Worm (Caenorhabditis elegans): ENCODE data around the gene unc-104.

unc-104 gene

DNA sequence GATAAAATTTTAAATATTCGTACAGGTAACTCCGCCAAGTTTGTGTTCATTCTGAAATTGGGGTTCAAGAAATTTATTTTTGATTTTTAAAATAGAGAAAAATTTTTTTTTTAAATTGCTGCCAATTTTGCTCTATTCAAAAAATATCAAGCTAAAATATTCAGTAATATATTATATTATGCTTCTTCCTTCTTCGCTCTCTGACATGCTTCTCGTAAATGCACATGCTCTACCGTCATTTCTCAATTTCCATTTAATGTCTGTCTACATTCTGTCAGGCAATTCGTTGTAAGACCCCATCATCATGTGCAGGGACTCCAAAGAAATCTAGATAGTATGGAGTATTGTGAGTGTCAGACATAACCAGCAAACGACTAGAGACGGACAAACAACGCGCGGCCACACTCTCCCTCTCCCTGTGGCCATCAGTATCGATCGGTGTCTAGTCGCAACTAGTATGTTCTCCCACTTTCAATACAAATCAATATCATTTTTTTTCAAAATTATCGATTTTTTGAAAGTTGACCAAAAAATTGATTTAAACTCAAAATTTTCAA is 43.5 kb upstream of the unc-104 start, which contains the start of the genes malt-1 and ceh-38 (continued):
- TF ChIP-seq ceh-88 (GFP tag; IDR thresholded peaks at IDR 0.05) = peak; percentile 84
- no peak for TF ChIP-seq Y116A8C.19 (tag; optimal IDR thresholded peaks at IDR 0.05; ENCODE audit: borderline replicate concordance)
- TF ChIP-seq hlh-4 (tag; optimal IDR thresholded peaks at IDR 0.05) = no peak
- peak; percentile 94 for TF ChIP-seq fos-1 (tag; optimal IDR thresholded peaks at IDR 0.05)
- TF ChIP-seq ets-5 (GFP tag; IDR thresholded peaks at IDR 0.05) = no peak
- TF ChIP-seq tlp-1 (tag; optimal IDR thresholded peaks at IDR 0.05) = no peak
- TF ChIP-seq nhr-237 (tag; optimal IDR thresholded peaks at IDR 0.05) = peak; percentile 90
- TF ChIP-seq dpl-1 (GFP tag; optimal IDR thresholded peaks at IDR 0.05) = peak; percentile 76 to 85 (median 84)
- TF ChIP-seq fkh-10 (GFP tag; optimal IDR thresholded peaks at IDR 0.05) = peak; percentile 84
- TF ChIP-seq nhr-12 (tag; optimal IDR thresholded peaks at IDR 0.05) = no peak
- peak; percentile 85 for TF ChIP-seq aha-1 (tag; optimal IDR thresholded peaks at IDR 0.05)
- peak; percentile 88 to 92 for TF ChIP-seq lin-35 (GFP tag; optimal IDR thresholded peaks at IDR 0.05)
- peak; percentile 32 for TF ChIP-seq unc-130 (tag; optimal IDR thresholded peaks at IDR 0.05)
- TF ChIP-seq dsc-1 (tag; optimal IDR thresholded peaks at IDR 0.05) = peak; percentile 92
- TF ChIP-seq nhr-77 (tag; optimal IDR thresholded peaks at IDR 0.05) = peak; percentile 96
- TF ChIP-seq mdl-1 (tag; optimal IDR thresholded peaks at IDR 0.05) = peak; percentile 77 to 97
- TF ChIP-seq C16A3.4 (tag; optimal IDR thresholded peaks at IDR 0.05) = peak; percentile 97
- TF ChIP-seq F16B12.6 (tag; optimal IDR thresholded peaks at IDR 0.05) = peak; percentile 64
- no peak for TF ChIP-seq ces-1 (GFP tag; optimal IDR thresholded peaks at IDR 0.05)
- TF ChIP-seq fkh-4 (tag; optimal IDR thresholded peaks at IDR 0.05; ENCODE audit: borderline replicate concordance) = peak; percentile 67
- peak; percentile 93 for TF ChIP-seq irx-1 (tag; optimal IDR thresholded peaks at IDR 0.05)
- TF ChIP-seq nhr-90 (tag; optimal IDR thresholded peaks at IDR 0.05; ENCODE audit: poor library complexity) = peak; percentile 89
- no peak for TF ChIP-seq efl-3 (GFP tag; optimal IDR thresholded peaks at IDR 0.05)
- TF ChIP-seq unc-98 (GFP tag; IDR thresholded peaks at IDR 0.05) = 0 out of 2 replicates have a peak, but pooled peaks have one; percentile 4
- peak; percentile 96 to 98 for TF ChIP-seq lsy-2 (tag; optimal IDR thresholded peaks at IDR 0.05)
- peak; percentile 97 for TF ChIP-seq nhr-85 (tag)
- peak; percentile 95 for TF ChIP-seq rnt-1 (tag; optimal IDR thresholded peaks at IDR 0.05)
- TF ChIP-seq isw-1 (GFP tag; IDR thresholded peaks at IDR 0.05) = peak; percentile 89
- peak; percentile 93 for TF ChIP-seq snpc-4 (tag; optimal IDR thresholded peaks at IDR 0.05)
- TF ChIP-seq egl-13 (tag; optimal IDR thresholded peaks at IDR 0.05) = peak; percentile 88
- TF ChIP-seq nhr-20 (tag; optimal IDR thresholded peaks at IDR 0.05) = peak; percentile 96
- TF ChIP-seq efl-1 (optimal IDR thresholded peaks at IDR 0.05) = peak; percentile 90 to 94
- peak; percentile 77 to 98 for TF ChIP-seq efl-1 (GFP tag; optimal IDR thresholded peaks at IDR 0.05 in 1 of 2)

DNA sequence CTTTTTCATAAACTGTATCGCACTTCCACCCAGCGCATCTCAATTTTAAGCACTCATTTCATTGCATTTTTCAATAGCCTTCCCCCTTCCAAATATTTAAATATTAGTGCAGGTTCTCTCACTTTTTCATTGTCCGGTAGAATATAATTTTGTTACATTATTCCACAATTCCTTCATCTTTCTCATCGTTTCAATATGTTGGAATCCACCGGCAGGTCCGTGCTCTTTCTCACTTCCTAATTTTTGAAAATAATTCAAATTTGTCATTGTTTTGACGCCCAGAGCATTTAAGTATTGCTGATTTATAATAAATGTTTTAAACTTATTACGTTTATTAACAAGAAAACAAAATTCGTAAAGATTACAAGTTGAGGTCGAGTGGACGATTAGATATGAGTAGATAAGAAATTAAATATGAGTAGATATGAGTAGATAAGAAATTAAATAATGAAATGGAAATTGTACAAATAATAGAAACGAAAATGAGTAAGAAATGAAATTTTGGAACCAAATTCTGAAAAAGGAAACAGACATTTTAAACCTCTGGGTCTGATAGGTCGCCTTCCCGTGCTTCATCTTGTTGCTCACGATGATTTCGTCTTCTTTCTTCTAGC is 39.6 kb upstream of the unc-104 start:
- peak; percentile 10 for TF ChIP-seq ztf-4 (tag; optimal IDR thresholded peaks at IDR 0.05)
- TF ChIP-seq ama-1 (optimal IDR thresholded peaks at IDR 0.05) = no peak
- no peak for TF ChIP-seq efl-3 (GFP tag; optimal IDR thresholded peaks at IDR 0.05)
- TF ChIP-seq aly-2 (tag; optimal IDR thresholded peaks at IDR 0.05) = peak; percentile 7

DNA sequence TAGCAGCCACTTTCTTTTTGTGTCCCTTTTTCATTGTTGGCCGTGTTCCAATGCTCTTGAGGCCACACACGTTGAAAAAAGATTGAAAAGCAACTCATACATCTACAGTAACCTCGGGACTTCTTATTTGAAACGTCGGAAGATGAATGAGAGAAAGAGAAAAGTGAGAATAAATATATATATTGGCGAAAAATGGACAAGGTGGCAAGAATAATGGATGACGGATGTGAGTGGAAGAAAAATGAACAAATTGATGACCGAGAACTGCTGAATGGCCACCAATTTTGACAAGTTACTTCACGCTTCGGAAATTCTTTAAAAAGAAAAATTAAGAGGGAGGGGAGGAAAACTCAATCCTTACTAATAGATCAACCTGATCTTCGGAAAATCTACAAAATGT is 36.7 kb upstream of the unc-104 start:
- TF ChIP-seq C16A3.4 (tag; optimal IDR thresholded peaks at IDR 0.05) = no peak
- no peak for TF ChIP-seq unc-130 (tag; optimal IDR thresholded peaks at IDR 0.05)
- no peak for TF ChIP-seq lin-13 (GFP tag; optimal IDR thresholded peaks at IDR 0.05)
- no peak for TF ChIP-seq egl-13 (tag; optimal IDR thresholded peaks at IDR 0.05)
- no peak for TF ChIP-seq vab-15 (tag; optimal IDR thresholded peaks at IDR 0.05)
- TF ChIP-seq snpc-4 (tag; optimal IDR thresholded peaks at IDR 0.05) = no peak
- TF ChIP-seq lir-3 (tag; optimal IDR thresholded peaks at IDR 0.05; ENCODE audit: poor library complexity) = no peak
- TF ChIP-seq hlh-4 (tag; optimal IDR thresholded peaks at IDR 0.05) = no peak
- TF ChIP-seq pax-3 (tag; optimal IDR thresholded peaks at IDR 0.05) = no peak
- TF ChIP-seq ceh-63 (GFP tag; optimal IDR thresholded peaks at IDR 0.05) = no peak
- TF ChIP-seq egl-27 (tag; optimal IDR thresholded peaks at IDR 0.05) = no peak
- TF ChIP-seq F16B12.6 (tag; optimal IDR thresholded peaks at IDR 0.05) = no peak
- TF ChIP-seq lin-35 (GFP tag; optimal IDR thresholded peaks at IDR 0.05) = no peak
- no peak for TF ChIP-seq alr-1 (tag; optimal IDR thresholded peaks at IDR 0.05; ENCODE audit: borderline replicate concordance)
- TF ChIP-seq lin-14 (GFP tag; optimal IDR thresholded peaks at IDR 0.05) = no peak
- TF ChIP-seq Y116A8C.19 (tag; optimal IDR thresholded peaks at IDR 0.05; ENCODE audit: borderline replicate concordance) = no peak
- no peak for TF ChIP-seq lin-15B (tag; optimal IDR thresholded peaks at IDR 0.05)
- no peak for TF ChIP-seq tbx-2 (tag; optimal IDR thresholded peaks at IDR 0.05)
- TF ChIP-seq C34B4.2 (tag; optimal IDR thresholded peaks at IDR 0.05) = no peak
